Worm (Caenorhabditis elegans): ENCODE measurements around the gene C23G10.10.

Gene C23G10.10

DNA sequence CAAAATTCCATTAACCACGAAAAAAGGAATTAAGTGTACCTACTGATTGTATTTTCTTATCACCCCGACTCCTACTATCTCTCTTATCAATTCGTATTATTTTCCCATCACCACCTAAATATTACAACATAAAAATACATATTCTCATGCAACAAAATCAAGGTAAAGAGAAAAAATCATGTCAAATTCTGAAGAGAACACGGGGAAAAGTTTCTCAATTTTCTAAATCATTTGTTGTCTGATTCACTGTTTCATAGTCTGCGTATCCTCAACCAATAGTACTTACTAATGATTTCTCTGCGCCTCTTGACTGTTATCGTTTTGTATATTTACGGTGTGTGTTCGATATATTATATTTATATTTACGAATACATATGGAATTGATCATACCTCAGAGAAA is 18.1 kb upstream of the C23G10.10 start:
- TF ChIP-seq nhr-12 (tag; optimal IDR thresholded peaks at IDR 0.05) (no peak), hlh-1 (tag; optimal IDR thresholded peaks at IDR 0.05) (no peak), ham-2 (GFP tag; optimal IDR thresholded peaks at IDR 0.05) (no peak), elt-3 (tag; optimal IDR thresholded peaks at IDR 0.05) (peak; percentile 60), unc-120 (tag; optimal IDR thresholded peaks at IDR 0.05; ENCODE audit: poor library complexity, severe bottlenecking) (no peak), ceh-83 (GFP tag; optimal IDR thresholded peaks at IDR 0.05) (no peak)

DNA sequence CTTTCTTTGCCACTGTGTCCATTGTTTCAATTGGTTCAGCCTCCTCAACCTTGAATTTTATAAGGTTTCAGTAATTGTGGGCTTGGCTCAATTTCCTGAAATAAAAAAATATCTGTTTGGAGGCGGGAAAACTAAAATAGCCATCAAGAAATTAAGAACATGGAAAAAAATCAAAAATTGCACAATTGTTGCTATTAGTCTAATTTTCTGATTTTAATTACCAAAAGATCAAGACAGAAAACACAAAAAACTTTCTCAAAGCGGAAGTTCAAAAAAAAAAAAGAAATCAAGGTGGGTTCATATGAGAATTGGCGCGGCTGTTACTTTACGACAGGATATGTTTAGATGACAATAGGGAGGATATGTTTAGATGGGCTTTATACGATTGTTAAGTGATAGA is 17.1 kb upstream of the C23G10.10 start, which contains the start of gene esyt-2:
esyt-2 (minus strand) TSS at position 101 of the 400 bp plus-strand sequence.
- TF ChIP-seq nhr-12 (tag; optimal IDR thresholded peaks at IDR 0.05) (no peak), sem-2 (GFP tag; optimal IDR thresholded peaks at IDR 0.05) (no peak), hlh-1 (tag; optimal IDR thresholded peaks at IDR 0.05) (no peak), snpc-4 (tag; optimal IDR thresholded peaks at IDR 0.05) (no peak), ztf-11 (tag; optimal IDR thresholded peaks at IDR 0.05) (no peak), nhr-28 (tag; optimal IDR thresholded peaks at IDR 0.05) (no peak), blmp-1 (tag; optimal IDR thresholded peaks at IDR 0.05) (no peak)

DNA sequence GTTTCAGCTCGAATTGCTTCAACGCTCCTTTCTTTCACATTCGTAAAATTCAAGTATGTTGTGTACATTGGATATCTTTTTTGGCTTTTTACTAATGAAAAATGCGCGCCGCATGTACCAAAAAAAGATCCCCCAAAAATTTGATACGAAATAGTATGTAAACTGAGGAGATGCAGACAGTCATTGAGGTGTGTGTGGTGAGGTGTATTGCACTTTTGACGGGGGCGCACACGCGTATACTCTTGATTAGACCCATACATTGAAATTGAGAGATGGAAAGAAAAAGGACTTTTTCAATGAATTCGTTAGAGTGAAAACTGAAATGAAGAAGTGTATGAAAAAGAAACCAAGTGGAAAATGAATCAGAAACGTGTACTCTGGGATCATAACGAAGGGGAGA is 7.6 kb upstream of the C23G10.10 start:
- TF ChIP-seq unc-39 (tag; optimal IDR thresholded peaks at IDR 0.05) (no peak), drap-1 (GFP tag; optimal IDR thresholded peaks at IDR 0.05) (no peak), lsy-2 (tag; optimal IDR thresholded peaks at IDR 0.05) (no peak), mls-2 (tag; optimal IDR thresholded peaks at IDR 0.05) (no peak), M03D4.4 (tag; optimal IDR thresholded peaks at IDR 0.05) (no peak), zip-8 (tag; optimal IDR thresholded peaks at IDR 0.05) (no peak), nhr-2 (tag; optimal IDR thresholded peaks at IDR 0.05) (no peak), nhr-76 (tag; optimal IDR thresholded peaks at IDR 0.05) (no peak), mep-1 (tag; optimal IDR thresholded peaks at IDR 0.05) (no peak), lin-32 (GFP tag; optimal IDR thresholded peaks at IDR 0.05) (no peak), bed-3 (GFP tag; optimal IDR thresholded peaks at IDR 0.05) (no peak), mab-5 (tag; optimal IDR thresholded peaks at IDR 0.05) (no peak), snpc-4 (tag; optimal IDR thresholded peaks at IDR 0.05) (no peak), hlh-1 (tag; optimal IDR thresholded peaks at IDR 0.05) (no peak)

DNA sequence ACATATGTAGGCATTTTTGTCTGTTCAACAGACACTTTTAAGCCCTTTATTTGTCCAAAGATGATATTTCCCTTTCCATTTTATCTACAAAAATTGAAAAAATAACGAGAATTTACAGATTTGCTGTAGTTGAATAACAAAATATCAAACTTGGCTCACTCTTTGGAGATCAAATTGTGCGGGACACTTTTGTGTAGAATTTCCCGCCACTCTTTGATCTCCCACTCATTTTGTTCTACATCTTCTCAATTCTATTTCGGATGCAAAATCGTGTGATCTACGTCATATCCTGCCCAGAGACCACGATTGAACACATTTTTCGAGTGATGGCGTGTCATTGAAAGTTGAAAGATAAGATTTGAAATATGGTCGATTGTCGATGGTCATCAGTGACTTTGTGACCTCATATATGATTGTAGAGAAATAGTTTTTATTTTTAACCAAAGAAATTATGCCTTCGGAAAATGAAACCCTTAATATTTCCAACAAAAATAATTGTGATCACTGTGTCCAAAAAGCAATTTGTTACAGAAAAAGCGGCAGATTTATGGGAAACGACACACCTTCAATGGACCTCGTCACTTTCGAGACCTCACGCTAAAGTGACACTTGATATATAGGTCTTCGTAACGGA is 3.1 kb upstream of the C23G10.10 start, which contains the start of gene hot-4:
hot-4 (plus strand) TSS at position 584 of the 634 bp plus-strand sequence.
- TF ChIP-seq unc-120 (tag; optimal IDR thresholded peaks at IDR 0.05; ENCODE audit: poor library complexity, severe bottlenecking): no peak
- no peak for TF ChIP-seq nhr-76 (tag; optimal IDR thresholded peaks at IDR 0.05)

DNA sequence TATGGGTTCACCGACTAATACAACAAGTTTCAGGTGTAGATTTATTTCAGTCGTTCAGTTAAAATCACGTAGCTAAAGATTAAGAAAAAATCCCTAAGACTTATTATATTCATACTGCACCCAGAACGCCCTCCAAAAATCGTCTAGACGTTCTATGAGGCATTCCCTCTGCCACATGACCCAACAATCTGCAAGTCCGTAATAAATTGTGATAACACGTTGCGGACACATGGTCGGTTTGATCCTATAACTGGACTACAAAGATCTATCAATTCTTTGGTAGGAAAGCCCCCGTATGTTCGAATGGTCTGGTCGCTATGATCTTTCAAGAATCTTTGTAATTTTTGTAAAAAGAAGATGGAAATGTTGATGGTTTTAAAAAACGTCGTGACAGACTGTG is 2.1 kb upstream of the C23G10.10 start:
- TF ChIP-seq ceh-39 (tag; optimal IDR thresholded peaks at IDR 0.05): no peak
- no peak for TF ChIP-seq flh-1 (GFP tag; optimal IDR thresholded peaks at IDR 0.05)
- no peak for TF ChIP-seq sem-2 (GFP tag; optimal IDR thresholded peaks at IDR 0.05)
- TF ChIP-seq lin-32 (GFP tag; optimal IDR thresholded peaks at IDR 0.05): no peak
- no peak for TF ChIP-seq elt-3 (tag; optimal IDR thresholded peaks at IDR 0.05)
- no peak for TF ChIP-seq M03D4.4 (tag; optimal IDR thresholded peaks at IDR 0.05)
- TF ChIP-seq zip-8 (tag; optimal IDR thresholded peaks at IDR 0.05): no peak
- TF ChIP-seq nhr-28 (tag; optimal IDR thresholded peaks at IDR 0.05): no peak
- TF ChIP-seq mls-2 (tag; optimal IDR thresholded peaks at IDR 0.05): no peak
- TF ChIP-seq tbx-8 (GFP tag; optimal IDR thresholded peaks at IDR 0.05): no peak

DNA sequence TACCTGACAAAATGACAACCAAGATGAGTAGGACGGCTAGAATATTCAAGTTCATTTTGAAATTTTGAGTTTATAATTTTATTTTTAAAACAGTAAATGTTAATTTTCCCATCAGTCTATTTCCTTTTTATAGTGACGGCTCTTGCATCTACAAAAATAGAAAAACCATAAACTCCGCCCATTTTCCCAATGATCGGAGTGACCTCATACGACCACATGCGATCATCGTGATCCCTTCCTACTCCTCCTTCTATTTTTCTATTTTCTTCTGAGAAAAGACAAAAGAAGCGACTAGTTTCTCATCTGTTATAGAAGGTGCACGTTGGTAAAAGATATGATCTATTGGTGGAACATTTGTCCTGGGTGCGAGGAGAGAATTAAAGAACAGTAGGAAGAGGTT is 1.7 kb upstream of the C23G10.10 start, which contains the start of gene C23G10.11:
C23G10.11 (minus strand) TSS at position 101 of the 400 bp plus-strand sequence.
- TF ChIP-seq lsy-2 (tag; optimal IDR thresholded peaks at IDR 0.05) (no peak), unc-62 (GFP tag; optimal IDR thresholded peaks at IDR 0.05) (no peak), elt-1 (tag; optimal IDR thresholded peaks at IDR 0.05; ENCODE audit: borderline replicate concordance, insufficient read depth) (no peak), unc-120 (tag; optimal IDR thresholded peaks at IDR 0.05; ENCODE audit: poor library complexity, severe bottlenecking) (no peak), nhr-2 (tag; optimal IDR thresholded peaks at IDR 0.05) (no peak), bed-3 (GFP tag; optimal IDR thresholded peaks at IDR 0.05) (no peak), sem-2 (GFP tag; optimal IDR thresholded peaks at IDR 0.05) (no peak)

All from whole organism, mixed stage, embryonic.